Worm (Caenorhabditis elegans) whole organism, L1 larva: Measurements from ENCODE around the gene T13B5.9.

Experiments
- ces-1 ChIP-seq: fragments of 150-350 bp; optimal IDR thresholded peaks from 2 replicates; lab custom pipeline; 2014; ENCODE audit warnings: missing biosample characterization, missing genetic modification reagents, missing genetic modification characterization
- irx-1 ChIP-seq: sonication (generic microtip); optimal IDR thresholded peaks from 2 replicates; lab custom pipeline; 2016; ENCODE audit warnings: missing genetic modification characterization, missing compliant biosample characterization
- nhr-237 ChIP-seq: fragments of 150-350 bp; optimal IDR thresholded peaks from 2 replicates; lab custom pipeline; 2014; ENCODE audit warnings: missing biosample characterization, missing genetic modification characterization
- unc-62 ChIP-seq: fragments of 150-350 bp; optimal IDR thresholded peaks from 2 replicates; lab custom pipeline; 2014; ENCODE audit warnings: missing biosample characterization, missing genetic modification reagents, missing genetic modification characterization

DNA sequence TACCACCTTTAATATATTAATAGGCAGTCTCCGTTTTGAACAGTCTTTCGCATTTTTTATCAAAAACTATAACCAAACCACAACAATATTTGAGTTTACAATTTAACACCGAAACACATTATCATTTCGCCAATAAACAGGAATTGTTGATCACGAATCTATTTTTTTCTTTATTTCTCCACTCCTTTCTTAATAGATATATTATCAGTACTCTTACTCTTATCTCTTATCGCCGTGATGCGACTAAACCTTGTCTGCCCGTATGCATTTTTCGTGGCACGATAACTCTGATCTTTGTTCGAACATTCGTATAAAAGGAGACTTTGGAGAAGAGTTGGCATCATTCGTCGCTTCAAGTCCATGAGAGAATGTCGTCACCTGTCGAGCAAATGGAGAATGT is 47.5 kb downstream of the T13B5.9 start:
- TF ChIP-seq ces-1 (GFP tag; lab: Kevin White, UChicago) = no peak
- no peak for TF ChIP-seq unc-62 (GFP tag; lab: Kevin White, UChicago)
- no peak for TF ChIP-seq irx-1 (tag; lab: Kevin White, UChicago)
- no peak for TF ChIP-seq nhr-237
